Fruit fly (Drosophila melanogaster): ENCODE data around the gene CG15169.

The CG15169 gene

DNA sequence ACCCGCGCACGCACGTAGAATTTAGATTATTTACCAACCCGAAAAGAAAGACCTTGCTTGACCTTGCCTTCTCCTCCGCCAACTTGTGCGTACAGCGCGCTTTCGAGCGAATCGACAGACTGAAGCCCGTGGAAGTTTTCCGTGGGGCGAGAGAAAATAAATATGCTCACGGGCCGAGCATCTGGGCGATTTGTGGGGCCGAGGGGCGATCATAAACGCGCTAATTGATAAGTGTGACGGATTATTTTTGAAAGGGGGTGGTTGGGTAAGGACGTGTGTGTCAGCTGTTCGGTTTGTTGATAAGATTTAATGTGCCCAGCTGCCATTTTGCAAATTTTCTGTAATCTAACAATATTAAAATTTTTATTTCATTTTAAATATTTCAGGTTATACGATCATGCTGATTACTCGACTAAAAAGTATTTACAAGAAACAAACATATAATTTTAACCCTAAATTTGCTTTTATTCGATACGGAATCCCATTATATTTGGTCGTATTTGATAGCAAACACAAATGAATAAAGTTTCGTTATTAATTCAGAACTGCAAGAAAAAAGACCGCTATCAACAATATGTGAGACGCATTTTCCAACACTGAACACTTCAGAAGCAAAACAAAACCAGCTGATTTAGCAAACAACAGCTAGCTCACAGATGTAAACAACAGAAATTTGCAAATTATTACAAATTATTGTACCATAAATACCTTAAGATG, 16.6 kb upstream of the CG15169 start, which contains the start of the genes L2HGDH and CG10431 (continued):
- no peak for TF ChIP-seq ash1 (GFP tag; optimal IDR thresholded peaks at IDR 0.05)
- peak; percentile 64 for TF ChIP-seq CG9437 (GFP tag; optimal IDR thresholded peaks at IDR 0.05)
- peak; percentile 85 for TF ChIP-seq lab (GFP tag; optimal IDR thresholded peaks at IDR 0.05)
- no peak; the same call in 1 of the 2 replicates for TF ChIP-seq vvl (GFP tag; IDR thresholded peaks at IDR 0.05)
- peak; percentile 26; the same call in 1 of the 2 replicates for TF ChIP-seq CG11247 (GFP tag; IDR thresholded peaks at IDR 0.05)
- no peak for TF ChIP-seq sqz (GFP tag; optimal IDR thresholded peaks at IDR 0.05)
- peak; percentile 66 for TF ChIP-seq zen (tag; optimal IDR thresholded peaks at IDR 0.05)
- TF ChIP-seq org-1 (GFP tag; optimal IDR thresholded peaks at IDR 0.05): peak; percentile 1
- no peak for TF ChIP-seq CG17802 (tag; optimal IDR thresholded peaks at IDR 0.05)
- peak; percentile 77 for TF ChIP-seq lbe (GFP tag; optimal IDR thresholded peaks at IDR 0.05)
- no peak for TF ChIP-seq Gsc (GFP tag; IDR thresholded peaks at IDR 0.05)
- TF ChIP-seq Drgx (GFP tag; IDR thresholded peaks at IDR 0.05): 0 out of 2 replicates have a peak, but pooled peaks have one; percentile 11
- TF ChIP-seq bbx (GFP tag; IDR thresholded peaks at IDR 0.05; ENCODE audit: partially characterized antibody): peak; percentile 36; the same call in 1 of the 2 replicates
- no peak for TF ChIP-seq hth (optimal IDR thresholded peaks at IDR 0.05)
- peak; percentile 67 for TF ChIP-seq grau (tag; optimal IDR thresholded peaks at IDR 0.05)
- no peak for TF ChIP-seq sc (optimal IDR thresholded peaks at IDR 0.05)
- peak; percentile 4 for TF ChIP-seq sc (GFP tag; optimal IDR thresholded peaks at IDR 0.05)
- TF ChIP-seq CG31388 (GFP tag; optimal IDR thresholded peaks at IDR 0.05): no peak
- no peak for TF ChIP-seq tna (GFP tag; IDR thresholded peaks at IDR 0.05; ENCODE audit: partially characterized antibody)
- peak; percentile 64 for TF ChIP-seq CG3847 (GFP tag; IDR thresholded peaks at IDR 0.05)
- TF ChIP-seq CG10462 (GFP tag; optimal IDR thresholded peaks at IDR 0.05): peak; percentile 31
- TF ChIP-seq CG17359 (tag; optimal IDR thresholded peaks at IDR 0.05): peak; percentile 54
- TF ChIP-seq Dip3 (GFP tag; optimal IDR thresholded peaks at IDR 0.05): no peak
- TF ChIP-seq Hsf (GFP tag; optimal IDR thresholded peaks at IDR 0.05): peak; percentile 59
- peak; percentile 52 for TF ChIP-seq pzg (GFP tag; optimal IDR thresholded peaks at IDR 0.05)
- TF ChIP-seq Rfx (GFP tag; IDR thresholded peaks at IDR 0.05): peak; percentile 51
- TF ChIP-seq PHDP (tag; optimal IDR thresholded peaks at IDR 0.05): peak; percentile 62
- peak; percentile 63 for TF ChIP-seq MBD-R2 (GFP tag; IDR thresholded peaks at IDR 0.05)
- peak; percentile 94 for TF ChIP-seq NFAT (GFP tag; IDR thresholded peaks at IDR 0.05)
- TF ChIP-seq Dek (tag; optimal IDR thresholded peaks at IDR 0.05): peak; percentile 28
- TF ChIP-seq Aef1 (GFP tag; IDR thresholded peaks at IDR 0.05): no peak
- TF ChIP-seq Atf-2 (GFP tag; optimal IDR thresholded peaks at IDR 0.05): no peak
- TF ChIP-seq Abd-B (GFP tag; optimal IDR thresholded peaks at IDR 0.05): peak; percentile 67
- peak; percentile 91 for TF ChIP-seq CG34376 (GFP tag; optimal IDR thresholded peaks at IDR 0.05)
- no peak for TF ChIP-seq Dref (GFP tag; IDR thresholded peaks at IDR 0.05)
- peak; percentile 15 for TF ChIP-seq D19B (GFP tag; optimal IDR thresholded peaks at IDR 0.05)
- TF ChIP-seq cad (GFP tag; optimal IDR thresholded peaks at IDR 0.05): no peak
- TF ChIP-seq eve (GFP tag; optimal IDR thresholded peaks at IDR 0.05): no peak
- TF ChIP-seq E2f1 (GFP tag; IDR thresholded peaks at IDR 0.05): no peak
- TF ChIP-seq NK7.1 (GFP tag; optimal IDR thresholded peaks at IDR 0.05): no peak
- TF ChIP-seq Deaf1 (tag; optimal IDR thresholded peaks at IDR 0.05): peak; percentile 85
- peak; percentile 65 for TF ChIP-seq CG15514 (GFP tag; optimal IDR thresholded peaks at IDR 0.05)
- peak; percentile 56 for TF ChIP-seq CG10979 (tag; optimal IDR thresholded peaks at IDR 0.05)
- TF ChIP-seq CG16779 (GFP tag; IDR thresholded peaks at IDR 0.05): no peak; the same call in 1 of the 2 replicates
- peak; percentile 20 for TF ChIP-seq Asciz (GFP tag; optimal IDR thresholded peaks at IDR 0.05)
- TF ChIP-seq tup (GFP tag; optimal IDR thresholded peaks at IDR 0.05): peak; percentile 30
- TF ChIP-seq NC2β (GFP tag; optimal IDR thresholded peaks at IDR 0.05): no peak
- no peak for TF ChIP-seq Elba2 (GFP tag; optimal IDR thresholded peaks at IDR 0.05)
- peak; percentile 13 for TF ChIP-seq CG4820 (GFP tag; optimal IDR thresholded peaks at IDR 0.05)
- no peak for TF ChIP-seq z (GFP tag; IDR thresholded peaks at IDR 0.05)

All from whole organism, embryonic.